Worm (Caenorhabditis elegans) whole organism, late embryonic: ENCODE data around the gene C08B6.6.

ENCODE experiments used
- F13H6.1 ChIP-seq: sonication (generic microtip); optimal IDR thresholded peaks from 2 replicates; lab custom pipeline; 2016; ENCODE audit warnings: missing genetic modification characterization, missing compliant biosample characterization
- ahr-1 ChIP-seq: sonication (generic microtip); optimal IDR thresholded peaks from 2 replicates; lab custom pipeline; 2016; ENCODE audit warnings: missing genetic modification characterization, missing compliant biosample characterization
- ama-1 ChIP-seq: fragments of 150-350 bp; optimal IDR thresholded peaks from 2 replicates; lab custom pipeline; 2014
- ceh-18 ChIP-seq: sonication (generic microtip); optimal IDR thresholded peaks from 2 replicates; lab custom pipeline; 2016; ENCODE audit warnings: missing genetic modification characterization, missing compliant biosample characterization
- ceh-2 ChIP-seq: sonication (generic microtip); optimal IDR thresholded peaks from 2 replicates; lab custom pipeline; 2016; ENCODE audit warnings: missing genotype, missing genetic modification characterization, missing compliant biosample characterization
- ceh-22 ChIP-seq: sonication (generic microtip); optimal IDR thresholded peaks from 2 replicates; lab custom pipeline; 2017; ENCODE audit warnings: missing biosample characterization, missing genetic modification characterization
- ceh-24 ChIP-seq: sonication (generic microtip); optimal IDR thresholded peaks from 2 replicates; lab custom pipeline; 2016; ENCODE audit warnings: mild to moderate bottlenecking, missing genetic modification characterization, missing compliant biosample characterization
- ceh-30 ChIP-seq: fragments of 150-350 bp; optimal IDR thresholded peaks from 2 replicates; lab custom pipeline; 2014; ENCODE audit warnings: missing biosample characterization, missing genetic modification characterization
- ceh-48 ChIP-seq: sonication (generic microtip); optimal IDR thresholded peaks from 2 replicates; lab custom pipeline; 2016; ENCODE audit warnings: missing genetic modification characterization, inconsistent platforms, missing compliant biosample characterization
- che-1 ChIP-seq: sonication (generic microtip); optimal IDR thresholded peaks from 2 replicates; lab custom pipeline; 2016; ENCODE audit warnings: mild to moderate bottlenecking, missing genetic modification characterization, missing compliant biosample characterization
- dmd-4 ChIP-seq: sonication (generic microtip); optimal IDR thresholded peaks from 2 replicates; lab custom pipeline; 2016; ENCODE audit warnings: borderline replicate concordance, missing genetic modification characterization, missing compliant biosample characterization
- elt-4 ChIP-seq: sonication (generic microtip); optimal IDR thresholded peaks from 2 replicates; lab custom pipeline; 2016; ENCODE audit warnings: missing genetic modification characterization, missing compliant biosample characterization
- eyg-1 ChIP-seq: sonication (generic microtip); optimal IDR thresholded peaks from 2 replicates; lab custom pipeline; 2016; ENCODE audit warnings: missing genotype, missing genetic modification characterization, missing compliant biosample characterization
- fax-1 ChIP-seq: sonication (generic microtip); optimal IDR thresholded peaks from 2 replicates; lab custom pipeline; 2016; ENCODE audit warnings: missing genotype, missing genetic modification characterization, missing compliant biosample characterization
- fkh-6 ChIP-seq: sonication (generic microtip); optimal IDR thresholded peaks from 2 replicates; lab custom pipeline; 2016; ENCODE audit warnings: missing genetic modification characterization, missing compliant biosample characterization
- gmeb-2 ChIP-seq: sonication (generic microtip); optimal IDR thresholded peaks from 2 replicates; lab custom pipeline; 2016; ENCODE audit warnings: missing genetic modification characterization, inconsistent platforms, missing compliant biosample characterization
- hlh-30 ChIP-seq: sonication (generic microtip); optimal IDR thresholded peaks from 2 replicates; lab custom pipeline; 2017; ENCODE audit warnings: antibody characterized with exemption, missing genetic modification characterization, missing compliant biosample characterization; ENCODE audit not compliant: insufficient read depth
- hlh-6 ChIP-seq: sonication (generic microtip); optimal IDR thresholded peaks from 2 replicates; lab custom pipeline; 2016; ENCODE audit warnings: missing genotype, missing genetic modification characterization, missing compliant biosample characterization
- lim-6 ChIP-seq: sonication (generic microtip); optimal IDR thresholded peaks from 2 replicates; lab custom pipeline; 2016; ENCODE audit warnings: missing genetic modification characterization, missing compliant biosample characterization
- lin-11 ChIP-seq: fragments of 200-800 bp; sonication (Bioruptor generic); optimal IDR thresholded peaks from 2 replicates; lab custom pipeline; 2018; ENCODE audit warnings: mild to moderate bottlenecking, missing genetic modification characterization, missing compliant biosample characterization
- mec-3 ChIP-seq: sonication (generic microtip); optimal IDR thresholded peaks from 2 replicates; lab custom pipeline; 2016; ENCODE audit warnings: borderline replicate concordance, missing genetic modification characterization, missing compliant biosample characterization
- npax-4 ChIP-seq: sonication (generic microtip); optimal IDR thresholded peaks from 2 replicates; lab custom pipeline; 2016; ENCODE audit warnings: missing genetic modification characterization, missing compliant biosample characterization
- pag-3 ChIP-seq: sonication (generic microtip); optimal IDR thresholded peaks from 2 replicates; lab custom pipeline; 2016; ENCODE audit warnings: missing compliant biosample characterization, missing genetic modification characterization, borderline replicate concordance
- pat-9 ChIP-seq: fragments of 200-800 bp; sonication (Bioruptor generic); optimal IDR thresholded peaks from 2 replicates; lab custom pipeline; 2018; ENCODE audit warnings: mild to moderate bottlenecking, missing genetic modification characterization, moderate library complexity, missing compliant biosample characterization
- pha-2 ChIP-seq: sonication (generic microtip); optimal IDR thresholded peaks from 2 replicates; lab custom pipeline; 2017; ENCODE audit warnings: mild to moderate bottlenecking, missing genetic modification characterization, missing compliant biosample characterization
- pha-4 ChIP-seq: fragments of 150-350 bp; optimal IDR thresholded peaks from 2 replicates; lab custom pipeline; 2018; ENCODE audit warnings: missing biosample characterization, missing genetic modification reagents, missing genetic modification characterization
- pros-1 ChIP-seq: fragments of 150-350 bp; optimal IDR thresholded peaks from 2 replicates; lab custom pipeline; 2014; ENCODE audit warnings: missing biosample characterization, missing genetic modification reagents, missing genetic modification characterization
- rnt-1 ChIP-seq: sonication (generic microtip); optimal IDR thresholded peaks from 2 replicates; lab custom pipeline; 2016; ENCODE audit warnings: missing genetic modification characterization, missing compliant biosample characterization
- sox-4 ChIP-seq: sonication (generic microtip); optimal IDR thresholded peaks from 2 replicates; lab custom pipeline; 2017; ENCODE audit warnings: mild to moderate bottlenecking, missing genetic modification characterization, inconsistent platforms, missing compliant biosample characterization
- tbx-2 ChIP-seq: sonication (generic microtip); optimal IDR thresholded peaks from 2 replicates; lab custom pipeline; 2016; ENCODE audit warnings: missing genetic modification characterization, missing compliant biosample characterization
- tbx-7 ChIP-seq: sonication (generic microtip); optimal IDR thresholded peaks from 2 replicates; lab custom pipeline; 2016; ENCODE audit warnings: missing genotype, missing genetic modification characterization, missing compliant biosample characterization
- ttx-3 ChIP-seq: sonication (generic microtip); optimal IDR thresholded peaks from 2 replicates; lab custom pipeline; 2016; ENCODE audit warnings: missing genetic modification reagents, missing genetic modification characterization, missing compliant biosample characterization
- unc-3 ChIP-seq, 2 experiments: fragments of 200-800 bp in 1 of 2; sonication (Bioruptor generic) in 1 of 2; sonication (generic microtip) in 1 of 2; conservative IDR thresholded peaks in 1 of 2; optimal IDR thresholded peaks in 1 of 2; 2 replicates each; pipeline versions ENCODE4 v1.3.6 to Lab custom; 2016 to 2022; ENCODE audit warnings: missing compliant biosample characterization in 2 of 2, missing genetic modification characterization in 2 of 2, missing genetic modification reagents in 1 of 2
- unc-55 ChIP-seq: sonication (generic microtip); optimal IDR thresholded peaks from 2 replicates; lab custom pipeline; 2017; ENCODE audit warnings: missing biosample characterization, missing genetic modification reagents, missing genetic modification characterization
- zip-5 ChIP-seq: sonication (generic microtip); optimal IDR thresholded peaks from 2 replicates; lab custom pipeline; 2016; ENCODE audit warnings: missing genetic modification characterization, missing compliant biosample characterization

C08B6.6 gene

ce11 chrV:10105412-10105811 is 18.0 kb upstream of the C08B6.6 start, which contains the start of gene C08B6.2:
TSS of gene C08B6.2 (plus strand) at chrV:10105712.
- TF ChIP-seq gmeb-2 (tag; lab: Kevin White, UChicago) = no peak
- TF ChIP-seq ceh-48 = no peak
- no peak for TF ChIP-seq sox-4 (tag; lab: Kevin White, UChicago)
- TF ChIP-seq lim-6 (tag; lab: Kevin White, UChicago) = no peak
- no peak for TF ChIP-seq mec-3 (tag; lab: Kevin White, UChicago)
- TF ChIP-seq rnt-1 = no peak
- no peak for TF ChIP-seq ama-1 (lab: Kevin White, UChicago)
- no peak for TF ChIP-seq zip-5 (tag; lab: Kevin White, UChicago)
- no peak for TF ChIP-seq ceh-18 (tag; lab: Kevin White, UChicago)
- no peak for TF ChIP-seq pha-2 (tag; lab: Kevin White, UChicago)
- TF ChIP-seq hlh-6 = no peak
- no peak for TF ChIP-seq unc-3 (GFP tag; conservative IDR thresholded peaks at IDR 0.05; lab: Robert Waterston, UW)
- no peak for TF ChIP-seq unc-3 (tag; optimal IDR thresholded peaks at IDR 0.05; lab: Kevin White, UChicago)
- no peak for TF ChIP-seq ahr-1
- no peak for TF ChIP-seq ceh-24
- TF ChIP-seq ttx-3 (tag; lab: Kevin White, UChicago) = no peak

ce11 chrV:10107309-10107708 is 16.1 kb upstream of the C08B6.6 start, which contains the start of gene C08B6.11:
TSS of gene C08B6.11 (plus strand) at chrV:10107609.
- TF ChIP-seq che-1 (tag; lab: Kevin White, UChicago) (no peak), hlh-6 (no peak)

- no peak for TF ChIP-seq F13H6.1 (tag; lab: Kevin White, UChicago)
- TF ChIP-seq pha-2 (tag; lab: Kevin White, UChicago) = no peak
- no peak for TF ChIP-seq ceh-2 (tag; lab: Kevin White, UChicago)
- TF ChIP-seq ttx-3 (tag; lab: Kevin White, UChicago) = no peak
- no peak for TF ChIP-seq lin-11 (tag; lab: Kevin White, UChicago)
- no peak for TF ChIP-seq ceh-30 (tag; lab: Kevin White, UChicago)
These were observed 12.3 kb upstream of the C08B6.6 start for ce11 chrV:10111129-10111528.

DNA sequence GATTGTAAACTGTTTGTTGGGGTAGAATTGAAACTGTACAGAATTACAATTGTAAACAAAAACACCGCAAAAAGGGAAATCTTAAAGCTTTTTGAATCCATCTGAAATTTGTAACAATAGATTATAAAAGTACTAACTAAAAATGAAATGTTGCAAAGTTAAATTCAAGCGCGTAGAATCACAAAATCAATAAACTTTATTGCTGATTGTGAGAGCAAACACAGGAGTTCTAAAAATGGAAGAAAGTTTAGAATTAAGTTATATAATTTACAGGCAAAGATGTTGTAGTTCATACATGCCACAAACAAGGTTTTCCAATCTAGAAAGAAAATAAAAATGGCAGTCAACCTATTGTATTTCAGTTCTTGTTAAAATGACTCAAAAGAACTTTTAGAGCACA is 11.2 kb upstream of the C08B6.6 start, which contains the start of gene C08B6.3:
Gene C08B6.3, minus strand, starts transcription at position 101 of the 400 bp plus-strand sequence.
- TF ChIP-seq pha-4 (tag; lab: Kevin White, UChicago) (no peak), tbx-7 (tag; lab: Kevin White, UChicago) (no peak), ceh-22 (tag; lab: Kevin White, UChicago) (no peak), zip-5 (tag; lab: Kevin White, UChicago) (no peak), eyg-1 (no peak)

DNA sequence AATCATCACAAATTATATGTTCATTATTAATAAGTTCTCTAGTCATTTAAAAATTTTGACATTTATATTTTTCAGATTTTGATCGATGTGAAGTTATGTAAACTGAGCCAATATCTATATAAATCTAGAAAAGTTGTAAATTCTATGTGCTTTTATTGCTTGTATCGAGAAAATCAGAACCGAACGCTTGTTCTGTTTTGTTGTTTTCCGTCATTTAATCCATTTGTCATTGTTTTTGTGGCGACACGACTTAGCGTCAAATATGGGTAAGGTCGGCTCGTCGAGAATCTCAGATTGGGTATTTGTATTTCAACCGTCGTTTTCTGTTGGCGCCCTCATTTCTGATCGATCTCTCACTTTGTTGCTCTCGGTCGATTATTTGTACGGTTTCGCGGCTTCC is 9.1 kb upstream of the C08B6.6 start, which contains the start of gene cht-5:
Gene cht-5, plus strand, starts transcription at position 301 of the 400 bp plus-strand sequence.
- no peak for TF ChIP-seq sox-4 (tag; lab: Kevin White, UChicago)
- no peak for TF ChIP-seq elt-4 (tag; lab: Kevin White, UChicago)
- no peak for TF ChIP-seq pros-1 (tag; lab: Kevin White, UChicago)
- no peak for TF ChIP-seq pag-3 (tag; lab: Kevin White, UChicago)
- TF ChIP-seq tbx-2 (tag; lab: Kevin White, UChicago) = no peak
- no peak for TF ChIP-seq pat-9 (tag; lab: Kevin White, UChicago)
- TF ChIP-seq hlh-30 (tag; lab: Kevin White, UChicago) = no peak
- no peak for TF ChIP-seq fkh-6 (tag; lab: Kevin White, UChicago)
- TF ChIP-seq ceh-18 (tag; lab: Kevin White, UChicago) = no peak
- TF ChIP-seq unc-3 (GFP tag; conservative IDR thresholded peaks at IDR 0.05; lab: Robert Waterston, UW) = no peak
- no peak for TF ChIP-seq unc-3 (tag; optimal IDR thresholded peaks at IDR 0.05; lab: Kevin White, UChicago)

- TF ChIP-seq npax-4 (tag; lab: Kevin White, UChicago) (no peak), che-1 (tag; lab: Kevin White, UChicago) (no peak), unc-55 (GFP tag; lab: Kevin White, UChicago) (no peak), pat-9 (tag; lab: Kevin White, UChicago) (no peak), fax-1 (no peak), ttx-3 (tag; lab: Kevin White, UChicago) (no peak), dmd-4 (tag; lab: Kevin White, UChicago) (no peak), pros-1 (tag; lab: Kevin White, UChicago) (no peak), hlh-6 (no peak), ceh-24 (no peak)
- TF ChIP-seq, all 69 proteins: peak for 0
These were observed 6.0 kb upstream of the C08B6.6 start, which contains the start of gene C08B6.5 for ce11 chrV:10117465-10117864. TSS of gene C08B6.5 (plus strand) at chrV:10117765.
